Fruit fly (Drosophila melanogaster) whole organism, embryonic: ENCODE measurements around the gene Elp3.

Source experiments
- Bgb ChIP-seq: fragments of 200-800 bp; sonication (Bioruptor generic); IDR thresholded peaks from 2 replicates; pipeline ENCODE4 v1.3.6; 2022; ENCODE audit warnings: missing biosample characterization, missing genetic modification characterization; ENCODE audit not compliant: partially characterized antibody
- CG10565 ChIP-seq: fragments of 200-800 bp; sonication (Bioruptor generic); optimal IDR thresholded peaks from 3 replicates; lab custom pipeline; 2016; ENCODE audit warnings: missing biosample characterization, mild to moderate bottlenecking, missing genetic modification characterization
- CG11695 ChIP-seq: fragments of 200-800 bp; sonication (Bioruptor generic); IDR thresholded peaks from 3 replicates; pipeline ENCODE4 v1.3.6; 2022; ENCODE audit warnings: missing biosample characterization, missing genetic modification characterization
- CG12659 ChIP-seq: fragments of 200-800 bp; sonication (Bioruptor generic); optimal IDR thresholded peaks from 3 replicates; lab custom pipeline; 2017; ENCODE audit warnings: mild to moderate bottlenecking, missing biosample characterization, missing genetic modification reagents, missing genetic modification characterization
- CG17568 ChIP-seq: fragments of 200-800 bp; sonication (Bioruptor generic); optimal IDR thresholded peaks from 2 replicates; lab custom pipeline; 2018; ENCODE audit warnings: missing biosample characterization, mild to moderate bottlenecking, missing genetic modification characterization, moderate library complexity
- CG30020 ChIP-seq: fragments of 200-800 bp; optimal IDR thresholded peaks from 2 replicates; lab custom pipeline; 2019; ENCODE audit warnings: missing biosample characterization, mild to moderate bottlenecking, missing genetic modification characterization, moderate library complexity
- CG31441 ChIP-seq: fragments of 200-800 bp; sonication (Bioruptor generic); IDR thresholded peaks from 2 replicates; pipeline ENCODE4 v1.3.6; 2022; ENCODE audit warnings: missing biosample characterization, missing genetic modification characterization
- CG33557 ChIP-seq: fragments of 200-800 bp; sonication (Bioruptor generic); optimal IDR thresholded peaks from 2 replicates; lab custom pipeline; 2019; ENCODE audit warnings: missing biosample characterization, mild to moderate bottlenecking, missing genetic modification characterization, moderate library complexity
- CG4424 ChIP-seq: fragments of 200-800 bp; sonication (Bioruptor generic); optimal IDR thresholded peaks from 3 replicates; lab custom pipeline; 2016; ENCODE audit warnings: missing biosample characterization, missing genetic modification characterization
- CG4617 ChIP-seq: fragments of 200-800 bp; sonication (Bioruptor generic); optimal IDR thresholded peaks from 3 replicates; lab custom pipeline; 2016; ENCODE audit warnings: missing biosample characterization, missing genetic modification characterization, borderline replicate concordance
- CG6791 ChIP-seq: fragments of 200-800 bp; sonication (Bioruptor generic); IDR thresholded peaks from 3 replicates; pipeline ENCODE4 v1.3.6; 2022; ENCODE audit warnings: missing biosample characterization, missing genetic modification characterization; ENCODE audit not compliant: partially characterized antibody
- CG8478 ChIP-seq: fragments of >200 bp; optimal IDR thresholded peaks from 2 replicates; lab custom pipeline; 2018
- CG9797 ChIP-seq: fragments of 200-800 bp; sonication (Bioruptor generic); optimal IDR thresholded peaks from 3 replicates; lab custom pipeline; 2018; ENCODE audit warnings: missing biosample characterization, mild to moderate bottlenecking, missing genetic modification characterization
- Doc2 ChIP-seq: fragments of 200-800 bp; sonication (Bioruptor generic); IDR thresholded peaks from 2 replicates; pipeline ENCODE4 v1.3.6; 2022; ENCODE audit warnings: missing biosample characterization, missing genetic modification characterization
- Drgx ChIP-seq: fragments of 200-800 bp; sonication (Bioruptor generic); IDR thresholded peaks from 2 replicates; pipeline ENCODE4 v1.3.6; 2022; ENCODE audit warnings: missing biosample characterization, missing genetic modification characterization
- E2f1 ChIP-seq: fragments of 200-800 bp; sonication (Bioruptor generic); IDR thresholded peaks from 2 replicates; pipeline ENCODE4 v1.3.6; 2022; ENCODE audit warnings: missing biosample characterization, missing genetic modification characterization
- Ets97D ChIP-seq: fragments of 200-800 bp; sonication (Bioruptor generic); optimal IDR thresholded peaks from 3 replicates; lab custom pipeline; 2016; ENCODE audit warnings: missing biosample characterization, missing genetic modification characterization
- HHEX ChIP-seq: fragments of 200-800 bp; sonication (Bioruptor generic); optimal IDR thresholded peaks from 3 replicates; lab custom pipeline; 2017; ENCODE audit warnings: missing biosample characterization, mild to moderate bottlenecking, missing genetic modification characterization, missing genetic modification reagents
- HmgD ChIP-seq: fragments of 200-800 bp; sonication (Bioruptor generic); optimal IDR thresholded peaks from 3 replicates; lab custom pipeline; 2016; ENCODE audit warnings: missing biosample characterization, missing genetic modification characterization
- Hr78 ChIP-seq, 2 experiments: fragments of 200-800 bp in 1 of 2; fragments of >200 bp in 1 of 2; sonication (Bioruptor generic) in 1 of 2; optimal IDR thresholded peaks; 2 replicates each; lab custom pipeline; 2017 to 2019; ENCODE audit warnings: missing biosample characterization in 2 of 2, missing genetic modification characterization in 2 of 2, mild to moderate bottlenecking in 1 of 2, moderate library complexity in 1 of 2
- Med ChIP-seq: fragments of 200-800 bp; sonication (Bioruptor generic); peaks from one replicate; lab custom pipeline; 2016; ENCODE audit warnings: missing biosample characterization, missing genetic modification characterization, mild to moderate bottlenecking, inconsistent platforms, moderate library complexity
- Mes4 ChIP-seq: fragments of 200-800 bp; sonication (Bioruptor generic); optimal IDR thresholded peaks from 2 replicates; lab custom pipeline; 2016; ENCODE audit warnings: missing biosample characterization, missing genetic modification characterization
- NfI ChIP-seq: fragments of 200-800 bp; sonication (Bioruptor generic); optimal IDR thresholded peaks from 3 replicates; lab custom pipeline; 2018; ENCODE audit warnings: missing biosample characterization, mild to moderate bottlenecking, missing genetic modification characterization, moderate library complexity
- Poxn ChIP-seq: fragments of 200-800 bp; sonication (Bioruptor generic); IDR thresholded peaks from 2 replicates; pipeline ENCODE4 v1.3.6; 2022; ENCODE audit warnings: missing biosample characterization, missing genetic modification characterization
- abd-A ChIP-seq: fragments of 200-800 bp; sonication (Bioruptor generic); optimal IDR thresholded peaks from 3 replicates; lab custom pipeline; 2019; ENCODE audit warnings: missing biosample characterization, mild to moderate bottlenecking, missing genetic modification characterization, moderate library complexity
- aop ChIP-seq: fragments of 200-800 bp; sonication (Bioruptor generic); IDR thresholded peaks from 2 replicates; pipeline ENCODE4 v1.3.6; 2022; ENCODE audit warnings: missing biosample characterization, missing genetic modification characterization
- bab2 ChIP-seq: fragments of 200-800 bp; sonication (Bioruptor generic); optimal IDR thresholded peaks from 2 replicates; lab custom pipeline; 2016; ENCODE audit warnings: missing biosample characterization, missing genetic modification characterization
- bsh ChIP-seq, 2 experiments: fragments of 200-800 bp; sonication (Bioruptor generic); optimal IDR thresholded peaks; 2 replicates each; lab custom pipeline; 2017 to 2018; ENCODE audit warnings: mild to moderate bottlenecking in 2 of 2, missing biosample characterization in 2 of 2, missing genetic modification characterization in 2 of 2, moderate library complexity in 1 of 2
- crol ChIP-seq: fragments of 200-800 bp; sonication (Bioruptor generic); IDR thresholded peaks from 2 replicates; pipeline ENCODE4 v1.3.6; 2022; ENCODE audit warnings: missing biosample characterization, missing genetic modification characterization
- jumu ChIP-seq: fragments of 200-800 bp; sonication (Bioruptor generic); optimal IDR thresholded peaks from 3 replicates; lab custom pipeline; 2016; ENCODE audit warnings: missing biosample characterization, missing genetic modification characterization
- otp ChIP-seq: fragments of 200-800 bp; sonication (Bioruptor generic); IDR thresholded peaks from 3 replicates; pipeline ENCODE4, ENCODE4 v1.3.6; 2022; ENCODE audit warnings: missing biosample characterization, missing genetic modification characterization
- prd ChIP-seq, 3 experiments: fragments of >200 bp in 2 of 3; fragments of 200-800 bp in 1 of 3; sonication (Bioruptor generic) in 1 of 3; optimal IDR thresholded peaks in 2 of 3; IDR thresholded peaks in 1 of 3; 2 replicates in 2 of 3; 3 replicates in 1 of 3; pipeline versions ENCODE4 v1.3.6 to Lab custom; 2017 to 2022; ENCODE audit warnings: missing biosample characterization in 1 of 3, missing genetic modification characterization in 1 of 3
- repo ChIP-seq: fragments of 200-800 bp; sonication (Bioruptor generic); optimal IDR thresholded peaks from 2 replicates; lab custom pipeline; 2016; ENCODE audit warnings: missing biosample characterization, missing genetic modification characterization
- ro ChIP-seq: fragments of 200-800 bp; sonication (Bioruptor generic); IDR thresholded peaks from 2 replicates; pipeline ENCODE4 v1.3.6; 2022; ENCODE audit warnings: missing biosample characterization, missing genetic modification characterization
- row ChIP-seq: fragments of 200-800 bp; sonication (Bioruptor generic); IDR thresholded peaks from 3 replicates; pipeline ENCODE4 v1.3.6; 2022; ENCODE audit warnings: missing biosample characterization, missing genetic modification characterization
- scrt ChIP-seq: fragments of 200-800 bp; sonication (Bioruptor generic); optimal IDR thresholded peaks from 2 replicates; lab custom pipeline; 2018; ENCODE audit warnings: missing biosample characterization, mild to moderate bottlenecking, missing genetic modification characterization, moderate library complexity
- sens-2 ChIP-seq: fragments of 200-800 bp; sonication (Bioruptor generic); IDR thresholded peaks from 2 replicates; pipeline ENCODE4 v1.3.6; 2022; ENCODE audit warnings: missing biosample characterization, missing genetic modification characterization
- slp2 ChIP-seq: fragments of 200-800 bp; sonication (Bioruptor generic); optimal IDR thresholded peaks from 2 replicates; lab custom pipeline; 2016; ENCODE audit warnings: missing biosample characterization, missing genetic modification characterization
- stwl ChIP-seq: fragments of 200-800 bp; sonication (Bioruptor generic); optimal IDR thresholded peaks from 3 replicates; lab custom pipeline; 2018; ENCODE audit warnings: missing biosample characterization, mild to moderate bottlenecking, missing genetic modification characterization, moderate library complexity
- tup ChIP-seq: fragments of 200-800 bp; sonication (Bioruptor generic); optimal IDR thresholded peaks from 2 replicates; lab custom pipeline; 2016; ENCODE audit warnings: missing biosample characterization, mild to moderate bottlenecking, missing genetic modification characterization, moderate library complexity
- wor ChIP-seq: fragments of 200-800 bp; sonication (Bioruptor generic); IDR thresholded peaks from 2 replicates; pipeline ENCODE4 v1.3.6; 2022; ENCODE audit warnings: missing biosample characterization, missing genetic modification characterization

The Elp3 gene

DNA sequence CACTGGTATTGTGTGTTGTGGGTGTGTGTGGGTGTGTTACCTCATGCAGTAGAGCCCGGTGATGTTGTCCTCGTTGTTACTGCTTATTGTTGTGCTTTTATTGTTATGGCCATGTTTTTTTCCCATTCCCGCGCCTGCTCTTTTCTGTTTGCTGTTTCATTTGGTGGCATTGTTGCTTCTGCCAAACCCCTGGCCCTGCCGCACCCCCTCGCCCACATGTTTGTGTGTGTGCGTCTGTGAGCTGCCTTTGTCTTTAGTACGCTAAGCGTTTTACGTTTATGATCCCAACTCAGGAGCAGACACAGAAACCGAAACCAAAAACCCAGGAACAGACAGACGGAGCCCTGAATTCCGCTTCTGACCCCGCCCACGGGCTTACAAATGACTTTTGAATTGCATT lies 30.5 kb upstream of the Elp3 start:
- TF ChIP-seq wor = no peak
- no peak for TF ChIP-seq prd (optimal IDR thresholded peaks at IDR 0.05; lab: Kevin White, UChicago)
- no peak for TF ChIP-seq prd (GFP tag; IDR thresholded peaks at IDR 0.05; lab: Robert Waterston, UW)
- TF ChIP-seq otp (GFP tag; lab: Robert Waterston, UW) = no peak
- TF ChIP-seq crol (GFP tag; lab: Robert Waterston, UW) = peak; percentile 26; the same call in 1 of the 2 replicates
- TF ChIP-seq CG4424 = no peak
- no peak for TF ChIP-seq bab2 (GFP tag; lab: Kevin White, UChicago)
- TF ChIP-seq abd-A (tag; lab: Kevin White, UChicago) = peak; percentile 77
- TF ChIP-seq scrt (GFP tag; lab: Kevin White, UChicago) = peak; percentile 70

dm6 chr2L:4416089-4416488 lies 28.4 kb upstream of the Elp3 start:
- TF ChIP-seq CG10565 = no peak
- 0 out of 2 replicates have a peak, but pooled peaks have one; percentile 34 for TF ChIP-seq Drgx (GFP tag; lab: Robert Waterston, UW)
- peak; percentile 26; the same call in 1 of the 3 replicates for TF ChIP-seq row
- no peak for TF ChIP-seq sens-2
- TF ChIP-seq tup = no peak
- TF ChIP-seq CG17568 (GFP tag; lab: Kevin White, UChicago) = no peak
- no peak for TF ChIP-seq slp2 (GFP tag; lab: Kevin White, UChicago)
- no peak for TF ChIP-seq CG4617 (GFP tag; lab: Kevin White, UChicago)
- TF ChIP-seq E2f1 (GFP tag; lab: Robert Waterston, UW) = no peak
- TF ChIP-seq HHEX (GFP tag; lab: Kevin White, UChicago) = no peak
- TF ChIP-seq CG33557 (GFP tag; lab: Kevin White, UChicago) = no peak
- no peak for TF ChIP-seq jumu (GFP tag; lab: Kevin White, UChicago)
- no peak for TF ChIP-seq CG6791 (GFP tag; lab: Robert Waterston, UW)
- TF ChIP-seq Mes4 (GFP tag; lab: Kevin White, UChicago) = no peak
- TF ChIP-seq Doc2 (GFP tag; lab: Robert Waterston, UW) = no peak
- TF ChIP-seq HmgD = no peak
- TF ChIP-seq CG12659 (GFP tag; lab: Kevin White, UChicago) = no peak
- no peak for TF ChIP-seq ro (GFP tag; lab: Robert Waterston, UW)
- no peak for TF ChIP-seq CG31441 (GFP tag; lab: Robert Waterston, UW)
- TF ChIP-seq CG30020 (tag; lab: Kevin White, UChicago) = no peak
- no peak for TF ChIP-seq CG11695 (GFP tag; lab: Robert Waterston, UW)
- TF ChIP-seq CG8478 = no peak
- TF ChIP-seq Hr78 (GFP tag; optimal IDR thresholded peaks at IDR 0.05; lab: Kevin White, UChicago) = no peak
- TF ChIP-seq Poxn = no peak
- TF ChIP-seq Med (GFP tag; lab: Kevin White, UChicago) = peak; percentile 50
- TF ChIP-seq CG9797 = no peak
- TF ChIP-seq, all 482 proteins: peak for 3

- no peak for TF ChIP-seq stwl (tag; lab: Kevin White, UChicago)
- TF ChIP-seq Ets97D (GFP tag; lab: Kevin White, UChicago) = no peak
- TF ChIP-seq Bgb (GFP tag; lab: Robert Waterston, UW) = no peak
- peak; percentile 25; the same call in 1 of the 2 replicates for TF ChIP-seq Drgx (GFP tag; lab: Robert Waterston, UW)
- TF ChIP-seq NfI = no peak
- TF ChIP-seq aop = no peak
- peak in 1 of 2 experiments; percentile 41 for TF ChIP-seq bsh (GFP tag; optimal IDR thresholded peaks at IDR 0.05; lab: Kevin White, UChicago)
- TF ChIP-seq repo (GFP tag; lab: Kevin White, UChicago) = no peak
Measured at dm6 chr2L:4416903-4417302, 27.6 kb upstream of the Elp3 start.
